Fruit fly (Drosophila melanogaster): ENCODE measurements around the gene yem.

The yem gene

DNA sequence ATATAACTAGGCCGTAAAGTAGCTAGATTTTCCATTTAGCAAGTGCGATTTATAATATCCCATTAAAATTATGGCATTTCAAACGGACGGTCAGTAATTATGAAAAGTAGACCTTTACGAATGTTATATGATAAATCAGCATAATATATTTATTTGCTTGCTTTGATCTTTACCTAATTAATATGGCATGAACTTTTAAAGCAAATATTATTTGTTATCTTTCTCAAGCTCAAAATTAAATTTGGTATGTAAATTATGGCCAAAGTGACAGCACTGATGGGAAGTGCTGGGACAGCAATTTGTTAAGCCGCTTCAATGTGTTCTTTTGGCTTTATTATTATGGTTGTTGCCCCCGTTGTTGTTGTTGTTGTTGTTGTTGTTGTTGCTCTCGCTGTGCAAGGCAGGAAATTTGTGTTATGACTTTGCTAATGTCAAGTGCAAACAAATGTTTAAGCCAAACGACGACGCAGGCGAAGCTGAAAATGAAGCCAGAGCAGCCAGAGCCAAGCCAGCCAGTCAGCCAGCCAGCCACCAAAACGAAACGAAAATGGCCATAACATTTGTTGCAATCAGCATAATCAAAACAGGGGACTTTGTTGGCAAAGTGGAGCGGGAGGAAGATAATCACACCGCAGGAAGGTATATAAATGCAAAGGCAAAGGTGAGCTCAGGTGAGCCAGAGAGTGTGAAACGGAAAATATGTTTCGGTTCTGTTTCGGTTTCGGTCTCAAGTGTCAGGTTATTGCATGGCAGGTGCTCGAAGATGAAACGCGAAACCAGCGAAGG is 40.0 kb downstream of the yem start (continued):
- TF ChIP-seq grau (tag; optimal IDR thresholded peaks at IDR 0.05) (peak; percentile 5), sens (GFP tag) (peak; percentile 44), mam (GFP tag; optimal IDR thresholded peaks at IDR 0.05) (no peak), CG5953 (GFP tag; IDR thresholded peaks at IDR 0.05) (no peak), jing (GFP tag; optimal IDR thresholded peaks at IDR 0.05) (no peak), gsb-n (tag; optimal IDR thresholded peaks at IDR 0.05) (no peak), org-1 (GFP tag; optimal IDR thresholded peaks at IDR 0.05) (no peak), Sry-β (GFP tag; optimal IDR thresholded peaks at IDR 0.05) (peak; percentile 79), tin (GFP tag; optimal IDR thresholded peaks at IDR 0.05) (no peak), croc (GFP tag; conservative IDR thresholded peaks at IDR 0.05) (no peak), CG6272 (GFP tag; IDR thresholded peaks at IDR 0.05) (no peak), CG11504 (tag; optimal IDR thresholded peaks at IDR 0.05) (no peak), so (GFP tag; IDR thresholded peaks at IDR 0.05) (no peak), stc (GFP tag; IDR thresholded peaks at IDR 0.05) (no peak), gce (GFP tag; IDR thresholded peaks at IDR 0.05) (no peak), vfl (GFP tag; optimal IDR thresholded peaks at IDR 0.05) (no peak), Rx (GFP tag; IDR thresholded peaks at IDR 0.05) (no peak), gem (tag; optimal IDR thresholded peaks at IDR 0.05) (peak; percentile 9), Dref (GFP tag; IDR thresholded peaks at IDR 0.05) (no peak), CG7745 (tag; optimal IDR thresholded peaks at IDR 0.05) (no peak), bsh (GFP tag; optimal IDR thresholded peaks at IDR 0.05) (no peak), ken (GFP tag; IDR thresholded peaks at IDR 0.05) (0 out of 3 replicates have a peak, but pooled peaks have one; percentile 21), ara (GFP tag; IDR thresholded peaks at IDR 0.05) (no peak), dmrt99B (tag; optimal IDR thresholded peaks at IDR 0.05) (peak; percentile 22), CG14667 (GFP tag; IDR thresholded peaks at IDR 0.05) (no peak), chm (GFP tag; IDR thresholded peaks at IDR 0.05) (no peak), CG7372 (GFP tag; IDR thresholded peaks at IDR 0.05) (no peak), CG11085 (GFP tag; IDR thresholded peaks at IDR 0.05) (no peak), Hmx (GFP tag; optimal IDR thresholded peaks at IDR 0.05) (no peak), CG31388 (GFP tag; optimal IDR thresholded peaks at IDR 0.05) (no peak), dpn (GFP tag; optimal IDR thresholded peaks at IDR 0.05) (no peak), Stat92E (GFP tag; optimal IDR thresholded peaks at IDR 0.05) (no peak), CG5245 (GFP tag; optimal IDR thresholded peaks at IDR 0.05) (no peak), row (GFP tag; IDR thresholded peaks at IDR 0.05) (peak; percentile 35; the same call in 1 of the 3 replicates), CG7271 (tag; optimal IDR thresholded peaks at IDR 0.05) (no peak), hbn (GFP tag; IDR thresholded peaks at IDR 0.05; ENCODE audit: partially characterized antibody) (no peak), HmgZ (tag; optimal IDR thresholded peaks at IDR 0.05) (no peak), chif (GFP tag; optimal IDR thresholded peaks at IDR 0.05) (no peak), CG3407 (GFP tag; optimal IDR thresholded peaks at IDR 0.05) (no peak), Ets65A (GFP tag) (no peak), CG14050 (GFP tag; IDR thresholded peaks at IDR 0.05) (no peak), repo (GFP tag; optimal IDR thresholded peaks at IDR 0.05) (no peak), da (GFP tag; optimal IDR thresholded peaks at IDR 0.05) (no peak), CG18011 (GFP tag; optimal IDR thresholded peaks at IDR 0.05) (no peak), CG2875 (GFP tag; optimal IDR thresholded peaks at IDR 0.05) (no peak), C15 (GFP tag; IDR thresholded peaks at IDR 0.05) (no peak), CG4360 (GFP tag; IDR thresholded peaks at IDR 0.05) (peak; percentile 83), tx (GFP tag; optimal IDR thresholded peaks at IDR 0.05) (no peak), Med (GFP tag) (no peak), Antp (GFP tag; optimal IDR thresholded peaks at IDR 0.05) (no peak), h (optimal IDR thresholded peaks at IDR 0.05) (no peak), fd64A (GFP tag; optimal IDR thresholded peaks at IDR 0.05) (no peak)

Measured in whole organism, embryonic.